Worm (Caenorhabditis elegans) whole organism, L4/young adult: ENCODE data around the gene C01G12.16.

ENCODE experiments used
- W03F9.2 ChIP-seq: fragments of 150-350 bp; optimal IDR thresholded peaks from 2 replicates; lab custom pipeline; 2014; ENCODE audit warnings: missing biosample characterization, missing genetic modification characterization
- dao-5 ChIP-seq: sonication (generic microtip); optimal IDR thresholded peaks from 2 replicates; lab custom pipeline; 2016; ENCODE audit warnings: missing genotype, missing genetic modification characterization, moderate library complexity, missing compliant biosample characterization
- him-1 ChIP-seq: sonication (generic microtip); optimal IDR thresholded peaks from 2 replicates; lab custom pipeline; 2016; ENCODE audit warnings: missing genotype, missing genetic modification reagents, missing genetic modification characterization, missing compliant biosample characterization

The C01G12.16 gene

DNA sequence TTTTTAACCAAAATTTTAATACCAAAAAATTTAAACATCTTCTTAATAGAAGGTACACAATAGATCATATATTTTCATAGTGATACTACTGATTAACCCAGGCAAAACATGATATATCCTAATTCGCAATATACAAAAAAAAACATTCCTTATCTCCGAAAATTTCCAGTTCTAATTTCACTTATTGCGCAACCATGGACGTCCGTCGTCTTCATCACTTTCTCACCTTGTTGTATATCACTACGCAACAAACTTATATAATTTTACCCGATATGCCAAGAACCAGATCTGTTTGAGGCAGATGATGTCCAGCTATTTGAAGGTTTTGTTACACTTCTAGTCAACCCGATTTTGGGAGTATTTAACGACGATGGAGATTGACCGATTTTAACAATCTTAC is 26.8 kb downstream of the C01G12.16 start, which contains the start of gene R74.2:
R74.2 (plus strand) TSS at position 316 of the 400 bp plus-strand sequence.
- TF ChIP-seq him-1 (tag; lab: Kevin White, UChicago): no peak
- TF ChIP-seq W03F9.2: no peak

ce11 chrIII:4189602-4190001 is 28.6 kb downstream of the C01G12.16 start:
- TF ChIP-seq him-1 (tag; lab: Kevin White, UChicago) (no peak), dao-5 (tag; lab: Kevin White, UChicago) (no peak), W03F9.2 (no peak)

DNA sequence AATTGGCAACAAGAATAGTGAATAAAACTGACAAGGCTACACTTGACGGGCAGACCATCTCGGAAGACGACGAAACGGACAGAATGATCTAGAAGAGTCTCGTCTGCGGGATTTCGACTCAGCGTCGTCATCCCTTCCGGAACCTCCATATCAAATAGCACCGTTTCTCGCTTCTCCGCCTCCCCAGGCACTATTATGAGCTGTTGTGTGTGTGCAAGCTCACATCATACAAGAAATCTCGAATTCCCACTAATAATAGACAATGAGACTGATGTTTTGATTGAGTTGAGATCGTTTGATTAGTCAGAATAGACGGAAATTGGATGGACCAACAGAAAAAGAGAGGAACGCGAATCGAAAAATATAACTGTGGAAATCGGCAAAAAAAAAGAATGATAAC is 29.2 kb downstream of the C01G12.16 start, which contains the start of gene spp-28:
spp-28 (minus strand) TSS at position 101 of the 400 bp plus-strand sequence.
- no peak for TF ChIP-seq him-1 (tag; lab: Kevin White, UChicago)
- TF ChIP-seq W03F9.2: no peak
- no peak for TF ChIP-seq dao-5 (tag; lab: Kevin White, UChicago)

ce11 chrIII:4191091-4191638 is 30.1 kb downstream of the C01G12.16 start, which contains the start of gene dnj-16:
dnj-16 (plus strand) TSS chrIII:4191141.
- TF ChIP-seq dao-5 (tag; lab: Kevin White, UChicago) (no peak), W03F9.2 (peak; percentile 30)

DNA sequence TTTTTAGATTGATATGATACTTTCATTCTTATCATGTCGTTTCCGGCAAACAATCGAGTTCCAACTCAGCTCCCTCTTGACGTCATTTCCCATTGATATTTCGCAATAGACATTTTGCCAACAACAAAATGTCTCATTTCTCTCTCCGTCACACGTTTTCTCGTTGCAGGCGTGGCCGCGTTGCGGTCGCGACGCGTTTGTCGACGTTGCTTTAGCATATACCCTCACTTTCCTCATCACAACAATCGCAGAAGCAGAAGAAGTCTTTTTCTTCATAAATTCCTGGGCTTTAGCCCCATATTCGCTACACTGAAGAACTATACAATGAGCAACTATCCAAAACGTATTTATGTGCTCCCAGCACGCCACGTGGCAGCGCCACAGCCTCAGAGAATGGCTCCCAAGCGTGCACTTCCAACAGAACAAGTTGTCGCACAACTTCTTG is 32.6 kb downstream of the C01G12.16 start, which contains the start of gene xbp-1:
xbp-1 (plus strand) TSS at position 151 of the 445 bp plus-strand sequence.
- no peak for TF ChIP-seq dao-5 (tag; lab: Kevin White, UChicago)
- peak; percentile 63 for TF ChIP-seq him-1 (tag; lab: Kevin White, UChicago)
- TF ChIP-seq W03F9.2: peak; percentile 84

ce11 chrIII:4194349-4195110 is 33.5 kb downstream of the C01G12.16 start:
- TF ChIP-seq dao-5 (tag; lab: Kevin White, UChicago): no peak
- TF ChIP-seq W03F9.2: no peak
- no peak for TF ChIP-seq him-1 (tag; lab: Kevin White, UChicago)

ce11 chrIII:4195306-4196008 is 34.4 kb downstream of the C01G12.16 start:
- TF ChIP-seq him-1 (tag; lab: Kevin White, UChicago) (peak; percentile 51), dao-5 (tag; lab: Kevin White, UChicago) (peak; percentile 58), W03F9.2 (peak; percentile 2)

DNA sequence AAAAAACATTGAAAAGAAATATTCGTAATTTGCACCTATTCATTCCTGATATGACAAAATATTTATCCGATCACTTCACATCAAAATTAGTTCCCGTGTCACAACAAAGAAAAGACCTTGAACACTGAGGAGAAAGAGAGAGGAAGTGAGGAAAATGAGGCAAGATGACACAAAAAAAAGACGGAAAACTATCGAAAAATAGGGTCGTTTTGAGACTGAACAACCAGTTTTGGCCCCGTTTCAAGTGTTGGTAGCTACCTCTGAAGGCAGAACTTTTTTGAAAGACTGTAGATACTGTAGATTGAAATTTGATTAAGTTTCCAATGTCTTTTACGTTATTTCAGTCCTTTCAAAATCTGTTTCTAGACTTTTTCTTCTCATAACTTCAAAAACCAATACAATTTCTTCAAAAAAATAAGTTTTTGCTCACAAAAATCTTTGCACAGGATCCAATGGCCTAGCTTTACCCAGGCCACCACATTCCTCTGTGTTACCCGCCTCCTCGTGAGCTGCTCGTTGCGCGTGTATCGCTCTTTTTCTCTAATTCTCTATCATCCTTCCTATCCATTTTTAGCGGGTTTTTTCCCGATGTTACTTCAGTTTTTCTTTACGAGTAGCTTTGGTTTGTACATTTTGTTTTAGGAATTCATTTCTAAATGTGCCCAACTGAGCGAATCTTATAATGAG is 35.4 kb downstream of the C01G12.16 start:
- TF ChIP-seq W03F9.2: peak; percentile 7
- TF ChIP-seq dao-5 (tag; lab: Kevin White, UChicago): no peak
- no peak for TF ChIP-seq him-1 (tag; lab: Kevin White, UChicago)

ce11 chrIII:4196988-4197384 is 35.9 kb downstream of the C01G12.16 start, which contains the start of gene asd-1:
asd-1 (plus strand) TSS chrIII:4197285.
- no peak for TF ChIP-seq him-1 (tag; lab: Kevin White, UChicago)
- no peak for TF ChIP-seq dao-5 (tag; lab: Kevin White, UChicago)
- no peak for TF ChIP-seq W03F9.2

- TF ChIP-seq him-1 (tag; lab: Kevin White, UChicago) (no peak), dao-5 (tag; lab: Kevin White, UChicago) (no peak), W03F9.2 (no peak)
Measured at ce11 chrIII:4204072-4204471, 43.0 kb downstream of the C01G12.16 start, which contains the start of the genes pelo-1 and R74.7. pelo-1 (minus strand) TSS chrIII:4204222. R74.7 (plus strand) TSS chrIII:4204429.

DNA sequence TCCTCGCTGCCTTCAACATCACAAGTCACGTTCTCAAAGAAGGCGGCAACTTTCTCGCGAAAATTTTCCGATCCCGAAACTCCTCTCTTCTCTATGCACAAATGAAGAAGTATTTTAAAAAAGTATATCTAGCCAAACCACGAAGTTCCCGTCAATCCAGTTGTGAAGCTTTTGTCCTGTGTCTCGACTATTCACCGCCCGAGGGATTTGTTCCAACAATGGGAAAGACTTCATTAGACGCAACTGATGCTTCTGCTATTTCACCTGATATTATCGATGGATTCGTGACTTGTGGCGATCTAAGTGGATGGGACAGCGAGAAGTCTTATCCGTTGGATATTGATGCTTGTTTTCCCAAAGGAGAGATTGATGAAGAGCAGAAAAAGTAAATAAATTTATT is 43.9 kb downstream of the C01G12.16 start:
- TF ChIP-seq him-1 (tag; lab: Kevin White, UChicago) (no peak), dao-5 (tag; lab: Kevin White, UChicago) (no peak), W03F9.2 (no peak)

ce11 chrIII:4205751-4206327 is 44.8 kb downstream of the C01G12.16 start, which contains the start of gene R74.8:
R74.8 (plus strand) TSS chrIII:4206277.
- TF ChIP-seq dao-5 (tag; lab: Kevin White, UChicago) (no peak), W03F9.2 (peak; percentile 36)

- TF ChIP-seq W03F9.2 (no peak), dao-5 (tag; lab: Kevin White, UChicago) (no peak), him-1 (tag; lab: Kevin White, UChicago) (no peak)
Measured at ce11 chrIII:4208210-4208609, 47.2 kb downstream of the C01G12.16 start.
